Worm (Caenorhabditis elegans) whole organism, early embryonic: ENCODE data around the gene str-55.

ENCODE experiments used
- B0310.2 ChIP-seq: sonication (generic microtip); optimal IDR thresholded peaks from 2 replicates; lab custom pipeline; 2016; ENCODE audit warnings: mild to moderate bottlenecking, missing genetic modification characterization, missing compliant biosample characterization
- F13C5.2 ChIP-seq: sonication (generic microtip); optimal IDR thresholded peaks from 2 replicates; lab custom pipeline; 2017; ENCODE audit warnings: mild to moderate bottlenecking, missing genetic modification characterization, inconsistent platforms, missing compliant biosample characterization
- aly-1 ChIP-seq: sonication (generic microtip); optimal IDR thresholded peaks from 2 replicates; lab custom pipeline; 2016; ENCODE audit warnings: missing genetic modification characterization, missing compliant biosample characterization
- ama-1 ChIP-seq: fragments of 150-350 bp; optimal IDR thresholded peaks from 2 replicates; lab custom pipeline; 2014
- ceh-13 ChIP-seq: fragments of 200-800 bp; sonication (Bioruptor generic); optimal IDR thresholded peaks from 2 replicates; lab custom pipeline; 2018; ENCODE audit warnings: mild to moderate bottlenecking, missing genetic modification characterization, missing compliant biosample characterization
- ets-7 ChIP-seq: sonication (generic microtip); optimal IDR thresholded peaks from 2 replicates; lab custom pipeline; 2016; ENCODE audit warnings: missing genotype, missing genetic modification characterization, missing compliant biosample characterization
- flt-1 ChIP-seq: fragments of 200-800 bp; sonication (Bioruptor generic); IDR thresholded peaks from 2 replicates; pipeline ENCODE4 v1.3.6; 2022; ENCODE audit warnings: missing genetic modification characterization, missing compliant biosample characterization
- hmbx-1 ChIP-seq: sonication (generic microtip); optimal IDR thresholded peaks from 2 replicates; lab custom pipeline; 2016; ENCODE audit warnings: mild to moderate bottlenecking, missing genetic modification characterization, missing compliant biosample characterization
- hmg-4 ChIP-seq: fragments of 200-800 bp; sonication (Bioruptor generic); optimal IDR thresholded peaks from 2 replicates; lab custom pipeline; 2018; ENCODE audit warnings: mild to moderate bottlenecking, missing genetic modification characterization, missing compliant biosample characterization
- pes-1 ChIP-seq: fragments of 200-800 bp; sonication (Bioruptor generic); IDR thresholded peaks from 2 replicates; pipeline ENCODE4 v1.3.6; 2022; ENCODE audit warnings: missing genetic modification reagents, missing genetic modification characterization, missing compliant biosample characterization
- scrt-1 ChIP-seq: fragments of 200-800 bp; sonication (Bioruptor generic); IDR thresholded peaks from 2 replicates; pipeline ENCODE4 v1.3.6; 2022; ENCODE audit warnings: missing genetic modification characterization, missing compliant biosample characterization
- sea-1 ChIP-seq: fragments of 200-800 bp; sonication (Bioruptor generic); conservative IDR thresholded peaks from 2 replicates; pipeline ENCODE4 v1.3.6; 2022; ENCODE audit warnings: missing genetic modification characterization, missing compliant biosample characterization
- tbx-11 ChIP-seq: fragments of 200-800 bp; sonication (Bioruptor generic); IDR thresholded peaks from 2 replicates; pipeline ENCODE4 v1.3.6; 2022; ENCODE audit warnings: missing genetic modification characterization, missing compliant biosample characterization
- tra-4 ChIP-seq: sonication (generic microtip); optimal IDR thresholded peaks from 2 replicates; lab custom pipeline; 2017; ENCODE audit warnings: missing genetic modification characterization, missing compliant biosample characterization

DNA sequence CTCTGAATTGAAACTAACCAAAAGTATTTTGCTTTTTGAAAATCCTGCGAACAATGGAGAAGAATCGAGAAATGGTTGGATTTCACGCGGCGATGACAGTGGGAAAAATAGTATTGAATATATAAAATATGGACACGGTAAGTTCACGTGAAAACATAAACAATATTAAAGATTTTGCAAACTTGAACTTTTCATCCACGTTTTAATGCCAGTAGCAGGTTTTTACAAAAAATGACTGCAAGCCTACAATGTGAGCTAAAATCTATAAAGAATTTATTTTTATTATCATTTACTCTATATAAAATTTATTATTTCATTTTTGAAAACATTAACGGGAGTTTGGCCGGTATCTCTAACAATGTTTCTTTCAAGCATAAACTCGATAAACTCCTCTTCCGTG is 12.6 kb upstream of the str-55 start, which contains the start of gene F26D2.10:
- TF ChIP-seq ama-1 (lab: Kevin White, UChicago) (no peak), ceh-13 (no peak), hmg-4 (GFP tag; lab: Kevin White, UChicago) (no peak), B0310.2 (tag; lab: Kevin White, UChicago) (no peak), F13C5.2 (no peak), flt-1 (GFP tag; lab: Robert Waterston, UW) (no peak), pes-1 (no peak), ets-7 (tag; lab: Kevin White, UChicago) (no peak), aly-1 (no peak), hmbx-1 (no peak), tra-4 (no peak), scrt-1 (GFP tag; lab: Robert Waterston, UW) (no peak), sea-1 (no peak), tbx-11 (GFP tag; lab: Robert Waterston, UW) (no peak)
